Fruit fly (Drosophila melanogaster): ENCODE results near the gene CG9101.

The CG9101 gene

DNA sequence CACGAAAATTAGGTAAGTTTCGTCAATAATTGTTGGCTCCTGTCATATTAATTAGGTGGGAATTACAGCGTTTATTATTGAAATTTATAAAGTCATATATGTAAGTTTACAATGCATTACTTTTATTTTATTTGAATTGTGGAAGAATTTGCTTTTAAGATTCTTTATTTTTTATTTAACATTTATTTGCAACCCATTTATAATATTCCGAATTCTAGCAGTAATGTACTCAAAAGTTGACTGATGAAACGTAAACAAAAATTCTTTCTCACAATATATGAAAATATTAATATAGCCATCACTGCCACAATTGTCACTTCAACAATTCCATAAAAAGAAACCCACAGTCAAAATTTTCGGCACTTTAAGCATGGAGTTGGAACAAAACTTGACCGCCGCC is 19.6 kb downstream of the CG9101 start, which contains the start of gene CG5662:
Gene CG5662, plus strand, starts transcription at position 301 of the 400 bp plus-strand sequence.
- no peak for TF ChIP-seq CG6808 (GFP tag; optimal IDR thresholded peaks at IDR 0.05)
- TF ChIP-seq Hr38 (GFP tag; optimal IDR thresholded peaks at IDR 0.05) = no peak
- no peak for TF ChIP-seq CG9139 (GFP tag; optimal IDR thresholded peaks at IDR 0.05)
- no peak for TF ChIP-seq dsx (GFP tag; optimal IDR thresholded peaks at IDR 0.05; ENCODE audit: poor library complexity, severe bottlenecking)
- no peak for TF ChIP-seq CG8632 (GFP tag; optimal IDR thresholded peaks at IDR 0.05)
- TF ChIP-seq Hr4 (GFP tag; optimal IDR thresholded peaks at IDR 0.05) = no peak
- no peak for TF ChIP-seq fkh (GFP tag; optimal IDR thresholded peaks at IDR 0.05)

DNA sequence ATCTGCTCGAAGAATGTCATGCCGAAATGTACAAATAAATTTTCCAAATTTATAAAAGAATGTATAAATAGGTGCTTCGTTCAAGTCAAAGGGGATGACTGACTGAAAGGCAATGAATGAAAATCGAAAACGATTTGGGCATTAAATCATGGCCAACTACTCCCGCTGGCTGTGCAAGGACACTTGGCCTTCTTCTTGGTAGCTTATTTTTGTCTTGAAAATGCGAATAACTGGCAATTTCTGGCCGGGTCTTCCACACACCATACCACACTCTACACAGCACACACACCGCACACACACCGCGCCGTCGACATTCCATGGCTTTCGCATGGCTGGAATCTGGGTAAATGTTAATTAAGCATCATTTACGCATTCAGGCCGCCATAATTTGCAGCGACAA is 23.1 kb downstream of the CG9101 start, which contains the start of gene CG32588:
Gene CG32588, minus strand, starts transcription at position 101 of the 400 bp plus-strand sequence.
- no peak for TF ChIP-seq CG6163 (GFP tag; IDR thresholded peaks at IDR 0.05)
- no peak for TF ChIP-seq CG11294 (GFP tag; IDR thresholded peaks at IDR 0.05)
- no peak for TF ChIP-seq dsx (GFP tag; optimal IDR thresholded peaks at IDR 0.05; ENCODE audit: poor library complexity, severe bottlenecking)
- TF ChIP-seq Sox14 (GFP tag; optimal IDR thresholded peaks at IDR 0.05) = no peak
- TF ChIP-seq CG10669 (GFP tag; optimal IDR thresholded peaks at IDR 0.05) = no peak
- TF ChIP-seq Eip78C (GFP tag) = no peak

DNA sequence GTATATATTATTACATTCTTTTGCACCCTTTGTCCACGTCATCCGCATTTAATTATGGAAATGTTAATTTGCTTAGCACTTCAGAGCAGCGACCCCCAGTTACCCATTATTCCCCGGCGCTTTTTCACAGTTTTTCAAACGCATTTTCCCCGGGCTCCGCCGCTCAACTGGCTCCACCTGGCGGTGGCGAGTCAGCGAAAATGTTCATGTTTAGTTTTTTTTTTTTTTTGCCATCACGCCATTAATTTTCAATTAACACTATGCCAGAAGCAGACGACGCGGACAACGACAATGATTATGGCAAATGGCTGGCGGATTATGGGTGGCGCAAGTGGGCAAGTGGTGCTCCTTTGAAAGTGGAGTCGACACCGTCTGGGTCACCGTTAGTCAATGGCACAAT is 26.0 kb downstream of the CG9101 start:
- no peak for TF ChIP-seq Ets96B (tag; optimal IDR thresholded peaks at IDR 0.05)
- TF ChIP-seq CG8119 (GFP tag; IDR thresholded peaks at IDR 0.05) = no peak
- TF ChIP-seq Eip75B (GFP tag; optimal IDR thresholded peaks at IDR 0.05) = no peak
- no peak for TF ChIP-seq Blimp-1 (GFP tag; optimal IDR thresholded peaks at IDR 0.05)
- TF ChIP-seq Ets21C (GFP tag; optimal IDR thresholded peaks at IDR 0.05) = no peak
- TF ChIP-seq Hr39 (GFP tag; optimal IDR thresholded peaks at IDR 0.05) = no peak
- TF ChIP-seq fd85E (GFP tag; optimal IDR thresholded peaks at IDR 0.05) = no peak
- TF ChIP-seq CG3032 (tag; optimal IDR thresholded peaks at IDR 0.05) = no peak
- TF ChIP-seq CG10669 (GFP tag; optimal IDR thresholded peaks at IDR 0.05) = no peak
- TF ChIP-seq Hr4 (GFP tag; optimal IDR thresholded peaks at IDR 0.05) = no peak
- TF ChIP-seq Gug (GFP tag; IDR thresholded peaks at IDR 0.05) = no peak
- no peak for TF ChIP-seq spab (GFP tag; optimal IDR thresholded peaks at IDR 0.05)
- no peak for TF ChIP-seq vri (GFP tag; optimal IDR thresholded peaks at IDR 0.05)
- TF ChIP-seq CG11902 (GFP tag; optimal IDR thresholded peaks at IDR 0.05) = no peak
- no peak for TF ChIP-seq acj6 (GFP tag; optimal IDR thresholded peaks at IDR 0.05)
- TF ChIP-seq CG6854 (GFP tag; optimal IDR thresholded peaks at IDR 0.05) = no peak
- TF ChIP-seq ss (GFP tag; optimal IDR thresholded peaks at IDR 0.05) = no peak
- TF ChIP-seq salr (GFP tag; optimal IDR thresholded peaks at IDR 0.05) = no peak
- TF ChIP-seq CG11762 (GFP tag; optimal IDR thresholded peaks at IDR 0.05; ENCODE audit: insufficient read depth) = no peak
- no peak for TF ChIP-seq fd59A (GFP tag; optimal IDR thresholded peaks at IDR 0.05)

DNA sequence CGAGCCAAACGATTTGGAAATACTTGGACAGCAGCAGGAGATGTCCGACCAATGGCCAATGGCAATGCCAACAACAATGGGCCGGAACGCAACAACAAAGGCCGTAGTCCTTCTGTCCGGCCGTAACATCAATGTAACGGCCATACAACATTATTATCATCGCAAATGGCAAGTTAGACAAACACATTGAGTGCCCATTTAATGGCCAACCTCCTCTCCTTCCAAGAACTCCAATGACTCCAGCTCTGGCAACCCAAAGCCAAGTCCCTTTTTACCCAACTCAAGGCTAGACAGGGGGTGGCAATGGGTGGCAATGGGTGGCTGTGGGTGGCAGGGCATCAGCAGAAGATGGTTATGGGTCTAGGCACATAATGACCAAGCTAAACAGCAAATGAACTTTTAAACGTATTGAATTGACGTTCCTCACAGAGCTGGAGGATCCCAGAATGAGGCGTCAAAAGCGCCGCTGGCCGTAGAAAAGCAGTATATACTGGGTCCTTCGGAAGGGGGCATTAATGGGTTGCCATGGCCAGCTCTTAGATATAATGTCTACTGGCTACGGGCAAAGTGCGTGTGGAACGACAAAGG is 29.7 kb downstream of the CG9101 start:
- TF ChIP-seq CG7368 (GFP tag; optimal IDR thresholded peaks at IDR 0.05) (no peak), OdsH (GFP tag; optimal IDR thresholded peaks at IDR 0.05) (no peak), CG4318 (GFP tag; optimal IDR thresholded peaks at IDR 0.05) (no peak), Blimp-1 (GFP tag; optimal IDR thresholded peaks at IDR 0.05) (no peak), salr (GFP tag; optimal IDR thresholded peaks at IDR 0.05) (no peak), CG6792 (GFP tag; optimal IDR thresholded peaks at IDR 0.05) (no peak), fkh (GFP tag; optimal IDR thresholded peaks at IDR 0.05) (no peak), eg (GFP tag; IDR thresholded peaks at IDR 0.05) (no peak), Gug (GFP tag; IDR thresholded peaks at IDR 0.05) (no peak), CG6808 (GFP tag; optimal IDR thresholded peaks at IDR 0.05) (no peak), vri (GFP tag; optimal IDR thresholded peaks at IDR 0.05) (no peak), esn (GFP tag; optimal IDR thresholded peaks at IDR 0.05) (no peak), lz (GFP tag; optimal IDR thresholded peaks at IDR 0.05) (no peak), CG16779 (tag; optimal IDR thresholded peaks at IDR 0.05) (no peak)

Data from whole organism, prepupa.